Fruit fly (Drosophila melanogaster) whole organism, embryonic: ENCODE measurements around the gene Chrac-14.
A peak's percentile ranks its signal among the peaks of the same experiment; 100 is the strongest.

Experiments used
- Abd-B ChIP-seq: fragments of 200-800 bp; sonication (Bioruptor generic); optimal IDR thresholded peaks from 2 replicates; lab custom pipeline; 2018; ENCODE audit warnings: missing biosample characterization, mild to moderate bottlenecking, missing genetic modification characterization, moderate library complexity
- Atf3 ChIP-seq: fragments of 200-800 bp; sonication (Bioruptor generic); optimal IDR thresholded peaks from 3 replicates; lab custom pipeline; 2016; ENCODE audit warnings: missing biosample characterization, missing genetic modification characterization
- Bteb2 ChIP-seq: fragments of 200-800 bp; sonication (Bioruptor generic); optimal IDR thresholded peaks from 2 replicates; lab custom pipeline; 2016; ENCODE audit warnings: missing biosample characterization, missing genetic modification characterization
- CG10274 ChIP-seq: fragments of 200-800 bp; sonication (Bioruptor generic); optimal IDR thresholded peaks from 3 replicates; lab custom pipeline; 2017; ENCODE audit warnings: missing biosample characterization, mild to moderate bottlenecking, missing genetic modification characterization
- CG13775 ChIP-seq: fragments of 200-800 bp; sonication (Bioruptor generic); optimal IDR thresholded peaks from 3 replicates; lab custom pipeline; 2017; ENCODE audit warnings: missing biosample characterization, mild to moderate bottlenecking, missing genetic modification characterization
- CG15514 ChIP-seq: fragments of 200-800 bp; sonication (Bioruptor generic); optimal IDR thresholded peaks from 3 replicates; lab custom pipeline; 2017; ENCODE audit warnings: missing biosample characterization, missing genetic modification characterization, mild to moderate bottlenecking, moderate library complexity, missing genetic modification reagents
- CG15696 ChIP-seq: fragments of 200-800 bp; sonication (Bioruptor generic); optimal IDR thresholded peaks from 2 replicates; lab custom pipeline; 2019; ENCODE audit warnings: missing biosample characterization, mild to moderate bottlenecking, missing genetic modification characterization, moderate library complexity
- CG1647 ChIP-seq: fragments of 200-800 bp; sonication (Bioruptor generic); optimal IDR thresholded peaks from 3 replicates; lab custom pipeline; 2016; ENCODE audit warnings: missing biosample characterization, missing genetic modification characterization
- CG18262 ChIP-seq: fragments of 200-800 bp; optimal IDR thresholded peaks from 3 replicates; lab custom pipeline; 2019; ENCODE audit warnings: missing biosample characterization, mild to moderate bottlenecking, missing genetic modification characterization, moderate library complexity
- CG2120 ChIP-seq: fragments of 200-800 bp; sonication (Bioruptor generic); optimal IDR thresholded peaks from 3 replicates; lab custom pipeline; 2016; ENCODE audit warnings: missing biosample characterization, missing genetic modification characterization
- CG2678 ChIP-seq: fragments of 200-800 bp; sonication (Bioruptor generic); optimal IDR thresholded peaks from 3 replicates; lab custom pipeline; 2019; ENCODE audit warnings: missing biosample characterization, mild to moderate bottlenecking, missing genetic modification characterization, moderate library complexity
- CG2889 ChIP-seq: fragments of 200-800 bp; sonication (Bioruptor generic); IDR thresholded peaks from 3 replicates; pipeline ENCODE4 v1.3.6; 2022; ENCODE audit warnings: missing biosample characterization, missing genetic modification characterization
- CG31224 ChIP-seq: fragments of 200-800 bp; sonication (Bioruptor generic); IDR thresholded peaks from 2 replicates; pipeline ENCODE4 v1.3.6; 2022; ENCODE audit warnings: missing biosample characterization, missing genetic modification characterization
- CG32532 ChIP-seq: fragments of 200-800 bp; sonication (Bioruptor generic); IDR thresholded peaks from 2 replicates; pipeline ENCODE4 v1.3.6; 2022; ENCODE audit warnings: missing biosample characterization, missing genetic modification characterization
- CG4282 ChIP-seq: fragments of 200-800 bp; sonication (Bioruptor generic); optimal IDR thresholded peaks from 2 replicates; lab custom pipeline; 2016; ENCODE audit warnings: missing biosample characterization, missing genetic modification characterization
- CG4360 ChIP-seq: fragments of 200-800 bp; sonication (Bioruptor generic); IDR thresholded peaks from 2 replicates; pipeline ENCODE4 v1.3.6; 2022; ENCODE audit warnings: missing biosample characterization, missing genetic modification characterization
- CG4617 ChIP-seq: fragments of 200-800 bp; sonication (Bioruptor generic); optimal IDR thresholded peaks from 3 replicates; lab custom pipeline; 2016; ENCODE audit warnings: missing biosample characterization, missing genetic modification characterization, borderline replicate concordance
- CG5180 ChIP-seq: fragments of 200-800 bp; sonication (Bioruptor generic); optimal IDR thresholded peaks from 3 replicates; lab custom pipeline; 2017; ENCODE audit warnings: missing biosample characterization, missing genetic modification characterization, mild to moderate bottlenecking, moderate library complexity, missing genetic modification reagents
- CG6854 ChIP-seq: fragments of 200-800 bp; sonication (Bioruptor generic); optimal IDR thresholded peaks from 3 replicates; lab custom pipeline; 2017; ENCODE audit warnings: missing biosample characterization, mild to moderate bottlenecking, missing genetic modification characterization
- CG7839 ChIP-seq: fragments of 200-800 bp; sonication (Bioruptor generic); optimal IDR thresholded peaks from 3 replicates; lab custom pipeline; 2018; ENCODE audit warnings: missing biosample characterization, mild to moderate bottlenecking, missing genetic modification characterization, moderate library complexity
- CG9876 ChIP-seq: fragments of 200-800 bp; sonication (Bioruptor generic); optimal IDR thresholded peaks from 2 replicates; lab custom pipeline; 2016; ENCODE audit warnings: missing biosample characterization, missing genetic modification characterization
- Ets65A ChIP-seq: fragments of 200-800 bp; sonication (Bioruptor generic); peaks from one replicate; lab custom pipeline; 2016; ENCODE audit warnings: missing biosample characterization, missing genetic modification characterization
- HHEX ChIP-seq: fragments of 200-800 bp; sonication (Bioruptor generic); optimal IDR thresholded peaks from 3 replicates; lab custom pipeline; 2017; ENCODE audit warnings: missing biosample characterization, mild to moderate bottlenecking, missing genetic modification characterization, missing genetic modification reagents
- Hand ChIP-seq: fragments of 200-800 bp; sonication (Bioruptor generic); optimal IDR thresholded peaks from 2 replicates; lab custom pipeline; 2017; ENCODE audit warnings: mild to moderate bottlenecking, missing biosample characterization, missing genetic modification reagents, missing genetic modification characterization
- Hr51 ChIP-seq, 2 experiments: fragments of 200-800 bp; sonication (Bioruptor generic); optimal IDR thresholded peaks; 2 replicates in 1 of 2; 3 replicates in 1 of 2; lab custom pipeline; 2016 to 2018; ENCODE audit warnings: missing biosample characterization in 2 of 2, missing genetic modification characterization in 2 of 2, mild to moderate bottlenecking in 1 of 2, moderate library complexity in 1 of 2
- Hsf ChIP-seq: fragments of 200-800 bp; sonication (Bioruptor generic); optimal IDR thresholded peaks from 3 replicates; lab custom pipeline; 2016; ENCODE audit warnings: missing biosample characterization, missing genetic modification characterization
- MESR4 ChIP-seq: fragments of 200-800 bp; sonication (Bioruptor generic); optimal IDR thresholded peaks from 2 replicates; lab custom pipeline; 2018; ENCODE audit warnings: missing biosample characterization, mild to moderate bottlenecking, missing genetic modification characterization, moderate library complexity
- Myb ChIP-seq: fragments of 200-800 bp; sonication (Bioruptor generic); optimal IDR thresholded peaks from 2 replicates; lab custom pipeline; 2016; ENCODE audit warnings: missing biosample characterization, missing genetic modification characterization
- Neu2 ChIP-seq: fragments of 200-800 bp; sonication (Bioruptor generic); optimal IDR thresholded peaks from 3 replicates; lab custom pipeline; 2016; ENCODE audit warnings: missing biosample characterization, missing genetic modification characterization, borderline replicate concordance
- Sox102F ChIP-seq: fragments of 200-800 bp; sonication (Bioruptor generic); optimal IDR thresholded peaks from 2 replicates; lab custom pipeline; 2018; ENCODE audit warnings: missing biosample characterization, mild to moderate bottlenecking, missing genetic modification characterization, moderate library complexity
- Ssrp ChIP-seq: fragments of 200-800 bp; sonication (Bioruptor generic); optimal IDR thresholded peaks from 2 replicates; lab custom pipeline; 2018; ENCODE audit warnings: missing biosample characterization, mild to moderate bottlenecking, missing genetic modification characterization, moderate library complexity
- bsh ChIP-seq, 2 experiments: fragments of 200-800 bp; sonication (Bioruptor generic); optimal IDR thresholded peaks; 2 replicates each; lab custom pipeline; 2017 to 2018; ENCODE audit warnings: mild to moderate bottlenecking in 2 of 2, missing biosample characterization in 2 of 2, missing genetic modification characterization in 2 of 2, moderate library complexity in 1 of 2
- chn ChIP-seq: fragments of 200-800 bp; sonication (Bioruptor generic); optimal IDR thresholded peaks from 2 replicates; lab custom pipeline; 2016; ENCODE audit warnings: missing biosample characterization, missing genetic modification characterization
- dm ChIP-seq: fragments of 200-800 bp; sonication (Bioruptor generic); optimal IDR thresholded peaks from 3 replicates; lab custom pipeline; 2016; ENCODE audit warnings: missing biosample characterization, missing genetic modification characterization
- emc ChIP-seq: fragments of 200-800 bp; sonication (Bioruptor generic); optimal IDR thresholded peaks from 2 replicates; lab custom pipeline; 2016; ENCODE audit warnings: missing biosample characterization, missing genetic modification characterization
- en ChIP-seq: fragments of 200-800 bp; sonication (Bioruptor generic); optimal IDR thresholded peaks from 2 replicates; lab custom pipeline; 2016; ENCODE audit warnings: missing biosample characterization, missing genetic modification characterization
- grn ChIP-seq: fragments of 200-800 bp; sonication (Bioruptor generic); optimal IDR thresholded peaks from 3 replicates; lab custom pipeline; 2017; ENCODE audit warnings: missing biosample characterization, missing genetic modification characterization
- gt ChIP-seq: fragments of 200-800 bp; sonication (Bioruptor generic); IDR thresholded peaks from 2 replicates; pipeline ENCODE4 v1.3.6; 2022; ENCODE audit warnings: missing biosample characterization, missing genetic modification characterization
- ham ChIP-seq: fragments of 200-800 bp; sonication (Bioruptor generic); IDR thresholded peaks from 2 replicates; pipeline ENCODE4 v1.3.6; 2022; ENCODE audit warnings: missing biosample characterization, missing genetic modification characterization
- hb ChIP-seq: fragments of 200-800 bp; sonication (Bioruptor generic); IDR thresholded peaks from 3 replicates; pipeline ENCODE4 v1.3.6; 2022; ENCODE audit warnings: missing biosample characterization, missing genetic modification characterization; ENCODE audit not compliant: partially characterized antibody
- nau ChIP-seq: fragments of 200-800 bp; sonication (Bioruptor generic); optimal IDR thresholded peaks from 3 replicates; lab custom pipeline; 2017; ENCODE audit warnings: missing biosample characterization, mild to moderate bottlenecking, missing genetic modification characterization, missing genetic modification reagents
- oc ChIP-seq: fragments of 200-800 bp; sonication (Bioruptor generic); optimal IDR thresholded peaks from 2 replicates; lab custom pipeline; 2018; ENCODE audit warnings: missing biosample characterization, mild to moderate bottlenecking, missing genetic modification characterization, moderate library complexity
- pfk ChIP-seq: fragments of 200-800 bp; sonication (Bioruptor generic); optimal IDR thresholded peaks from 2 replicates; lab custom pipeline; 2018; ENCODE audit warnings: missing biosample characterization, mild to moderate bottlenecking, missing genetic modification characterization, moderate library complexity
- schlank ChIP-seq: fragments of 200-800 bp; sonication (Bioruptor generic); optimal IDR thresholded peaks from 2 replicates; lab custom pipeline; 2018; ENCODE audit warnings: missing biosample characterization, mild to moderate bottlenecking, missing genetic modification characterization
- scrt ChIP-seq: fragments of 200-800 bp; sonication (Bioruptor generic); optimal IDR thresholded peaks from 2 replicates; lab custom pipeline; 2018; ENCODE audit warnings: missing biosample characterization, mild to moderate bottlenecking, missing genetic modification characterization, moderate library complexity
- sna ChIP-seq: fragments of 200-800 bp; sonication (Bioruptor generic); IDR thresholded peaks from 2 replicates; pipeline ENCODE4 v1.3.6; 2022; ENCODE audit warnings: missing biosample characterization, missing genetic modification characterization; ENCODE audit not compliant: partially characterized antibody
- ssp ChIP-seq: fragments of 200-800 bp; sonication (Bioruptor generic); IDR thresholded peaks from 2 replicates; pipeline ENCODE4 v1.3.6; 2022; ENCODE audit warnings: missing biosample characterization, missing genetic modification characterization

Chrac-14 gene

dm6 chr2L:8463144-8464106, 26.2 kb downstream of the Chrac-14 start, which contains the start of gene Agpat2 (continued):
- peak; percentile 41; the same call in 1 of the 3 replicates for TF ChIP-seq CG2889 (GFP tag; lab: Robert Waterston, UW)
- peak; percentile 77 for TF ChIP-seq CG32532 (GFP tag; lab: Robert Waterston, UW)
- peak in 1 of 2 experiments; percentile 92 for TF ChIP-seq bsh (GFP tag; optimal IDR thresholded peaks at IDR 0.05; lab: Kevin White, UChicago)
- TF ChIP-seq CG9876: peak; percentile 54
- peak; percentile 92 for TF ChIP-seq CG2678
- TF ChIP-seq CG4617 (GFP tag; lab: Kevin White, UChicago): peak; percentile 31
- TF ChIP-seq en: peak; percentile 67
- peak; percentile 71 for TF ChIP-seq Bteb2
- TF ChIP-seq gt (GFP tag; lab: Robert Waterston, UW): no peak
- peak; percentile 56; the same call in 1 of the 2 replicates for TF ChIP-seq CG31224 (GFP tag; lab: Robert Waterston, UW)
- peak; percentile 72 for TF ChIP-seq scrt (GFP tag; lab: Kevin White, UChicago)
- peak; percentile 70 for TF ChIP-seq CG13775 (GFP tag; lab: Kevin White, UChicago)
- peak; percentile 53 for TF ChIP-seq Myb (GFP tag; lab: Kevin White, UChicago)
- peak; percentile 34 for TF ChIP-seq CG10274
- TF ChIP-seq CG2120 (GFP tag; lab: Kevin White, UChicago): peak; percentile 93
- peak; percentile 63 for TF ChIP-seq CG5180 (GFP tag; lab: Kevin White, UChicago)
- TF ChIP-seq CG4360 (GFP tag; lab: Robert Waterston, UW): peak; percentile 87
- TF ChIP-seq Abd-B: peak; percentile 71
- TF ChIP-seq CG15514 (GFP tag; lab: Kevin White, UChicago): peak; percentile 67
- TF ChIP-seq oc: peak; percentile 86
- peak; percentile 66 for TF ChIP-seq ssp (GFP tag; lab: Robert Waterston, UW)
- TF ChIP-seq Hr51 (GFP tag; optimal IDR thresholded peaks at IDR 0.05; lab: Kevin White, UChicago): peak; percentile 66 to 89
- TF ChIP-seq nau (GFP tag; lab: Kevin White, UChicago): peak; percentile 83
- peak; percentile 44 for TF ChIP-seq emc (GFP tag; lab: Kevin White, UChicago)
- TF ChIP-seq CG1647 (GFP tag; lab: Kevin White, UChicago): peak; percentile 69
- TF ChIP-seq Sox102F (GFP tag; lab: Kevin White, UChicago): peak; percentile 86
- TF ChIP-seq MESR4: peak; percentile 12
- TF ChIP-seq CG4282: peak; percentile 34
- TF ChIP-seq HHEX: peak; percentile 83
- TF ChIP-seq Hsf (GFP tag; lab: Kevin White, UChicago): peak; percentile 86
- peak; percentile 89 for TF ChIP-seq Hand (GFP tag; lab: Kevin White, UChicago)
- peak; percentile 61 for TF ChIP-seq CG15696 (tag; lab: Kevin White, UChicago)
- TF ChIP-seq hb (GFP tag; lab: Robert Waterston, UW): no peak
- TF ChIP-seq sna: no peak
- TF ChIP-seq pfk (GFP tag; lab: Kevin White, UChicago): no peak
- TF ChIP-seq grn (GFP tag; lab: Kevin White, UChicago): no peak
- peak; percentile 41 for TF ChIP-seq Neu2 (GFP tag; lab: Kevin White, UChicago)
- peak; percentile 61 for TF ChIP-seq dm (GFP tag; lab: Kevin White, UChicago)
- peak; percentile 77 for TF ChIP-seq chn (GFP tag; lab: Kevin White, UChicago)
- TF ChIP-seq CG7839 (tag; lab: Kevin White, UChicago): peak; percentile 90
- peak; percentile 77 for TF ChIP-seq CG6854 (GFP tag; lab: Kevin White, UChicago)
- TF ChIP-seq ham (GFP tag; lab: Robert Waterston, UW): no peak
- peak; percentile 96 for TF ChIP-seq Ets65A (GFP tag; lab: Kevin White, UChicago)
- TF ChIP-seq CG18262 (tag; lab: Kevin White, UChicago): peak; percentile 88
- peak; percentile 69 for TF ChIP-seq schlank
- peak; percentile 59 for TF ChIP-seq Atf3
- TF ChIP-seq Ssrp (tag; lab: Kevin White, UChicago): peak; percentile 83
